Fruit fly (Drosophila melanogaster): ENCODE results near the gene Hr4.

Gene Hr4

DNA sequence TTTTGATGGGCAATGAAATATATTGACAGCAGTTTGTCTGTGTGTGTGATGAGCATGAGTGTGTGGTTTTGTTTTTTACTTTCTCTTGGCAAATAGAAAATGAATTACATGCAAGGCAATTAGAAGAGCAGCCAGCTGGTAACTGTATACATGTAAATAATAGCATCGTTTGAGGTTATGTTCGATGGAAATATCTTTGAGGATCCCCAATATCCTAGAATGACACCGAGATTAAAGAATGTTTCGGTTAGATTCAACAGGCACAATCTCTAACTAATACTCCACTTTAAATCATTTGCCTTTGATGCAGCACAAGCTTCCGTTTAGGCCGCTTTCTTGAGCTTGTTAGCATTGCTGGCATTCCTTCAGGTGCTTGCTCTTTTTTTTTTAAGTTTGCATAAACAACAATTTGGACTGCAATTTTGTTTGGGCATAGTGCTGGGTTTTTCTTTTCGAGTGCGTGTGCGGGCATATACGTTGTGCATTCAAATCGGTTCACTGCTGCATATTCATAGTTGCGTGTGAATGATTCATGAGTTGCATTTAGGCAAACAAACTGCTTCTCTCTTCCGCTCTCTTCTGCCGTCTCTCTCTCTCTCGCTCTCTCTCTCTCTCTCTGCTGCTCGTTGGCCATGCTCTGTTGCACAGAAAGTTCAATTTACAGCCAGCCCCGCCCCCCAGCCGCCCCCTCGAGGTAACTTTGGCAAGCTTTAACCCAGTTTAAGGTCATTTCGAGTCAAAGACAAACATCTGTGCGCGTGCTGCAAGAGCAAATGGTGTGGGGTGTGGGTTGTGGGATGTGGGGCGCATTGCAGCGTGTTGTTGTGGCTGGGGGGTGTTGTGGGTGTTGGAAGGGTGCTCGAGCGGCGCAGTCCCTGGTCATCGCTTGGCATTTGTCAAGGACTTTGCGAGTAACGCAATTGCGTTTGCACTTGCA, 22.9 kb downstream of the Hr4 start:
- TF ChIP-seq Ets98B (GFP tag; IDR thresholded peaks at IDR 0.05) (peak; percentile 35; the same call in 1 of the 2 replicates), CG32121 (GFP tag; IDR thresholded peaks at IDR 0.05) (0 out of 2 replicates have a peak, but pooled peaks have one; percentile 34), fd96Ca (GFP tag; IDR thresholded peaks at IDR 0.05) (0 out of 3 replicates have a peak, but pooled peaks have one; percentile 12), CG13204 (GFP tag; optimal IDR thresholded peaks at IDR 0.05) (peak; percentile 22), CG14655 (GFP tag; optimal IDR thresholded peaks at IDR 0.05) (no peak), CG8159 (tag; optimal IDR thresholded peaks at IDR 0.05) (no peak), CG15710 (tag; optimal IDR thresholded peaks at IDR 0.05) (no peak), gl (tag; optimal IDR thresholded peaks at IDR 0.05) (no peak), EcR (GFP tag; optimal IDR thresholded peaks at IDR 0.05) (peak; percentile 66)

DNA sequence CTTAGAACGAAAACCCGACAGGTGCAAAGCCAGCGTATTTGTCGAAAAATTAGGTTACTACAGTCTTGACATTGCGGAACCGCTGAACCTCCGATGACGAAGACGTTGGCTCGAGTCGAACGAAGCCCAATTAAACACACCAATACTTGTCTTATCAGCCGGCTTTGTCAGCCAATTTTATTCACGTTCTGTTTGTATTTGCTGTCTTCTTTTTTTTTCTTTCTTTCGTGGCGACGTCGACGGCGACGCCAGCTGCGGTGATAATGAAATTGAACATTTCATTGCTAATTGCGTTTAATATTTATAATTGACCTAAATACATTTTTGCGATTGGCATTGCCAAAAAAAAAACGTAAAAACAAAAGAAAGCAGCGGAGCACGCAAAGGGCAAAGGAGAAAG, 23.8 kb downstream of the Hr4 start:
- TF ChIP-seq CG13204 (GFP tag; optimal IDR thresholded peaks at IDR 0.05) (no peak), CG8159 (tag; optimal IDR thresholded peaks at IDR 0.05) (no peak), CG4496 (GFP tag; IDR thresholded peaks at IDR 0.05) (no peak)

DNA sequence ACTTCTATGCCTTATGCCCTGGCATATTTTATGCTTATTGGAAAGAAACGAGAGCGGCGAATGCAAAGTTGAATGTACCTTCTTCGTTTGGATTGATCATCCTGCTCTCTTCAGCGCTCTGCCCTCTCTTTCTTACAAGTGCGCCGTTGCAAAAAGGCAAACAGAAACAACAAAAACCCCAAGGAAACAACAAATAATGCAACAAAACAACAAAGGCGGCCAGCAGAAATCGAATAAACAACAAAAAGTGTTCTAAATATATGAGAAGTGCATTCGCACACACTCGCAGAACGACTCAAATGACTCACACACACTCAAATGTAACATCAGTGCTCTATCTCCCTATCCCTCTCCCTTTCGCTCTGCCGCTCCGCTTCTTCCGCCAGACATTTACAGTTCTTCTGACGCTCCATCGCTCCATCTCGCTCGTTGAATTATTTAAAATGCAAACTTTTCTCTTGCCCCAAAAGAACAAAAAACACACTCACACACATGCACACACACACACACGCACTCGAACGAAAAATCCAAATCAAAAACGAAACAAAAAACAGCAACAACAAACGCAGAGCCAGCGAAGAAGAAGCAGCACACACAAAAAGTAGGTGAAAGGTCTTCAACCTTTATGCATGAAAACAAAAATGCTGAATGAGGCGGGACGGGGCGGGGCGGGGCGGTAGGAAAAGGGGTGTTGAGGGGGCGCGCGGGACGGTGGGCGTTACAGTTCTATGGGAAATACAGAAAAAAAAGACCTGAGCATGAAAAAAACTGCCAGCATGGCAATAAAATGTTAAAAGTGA, 24.4 kb downstream of the Hr4 start:
- peak; percentile 66 for TF ChIP-seq CG14655 (GFP tag; optimal IDR thresholded peaks at IDR 0.05)
- no peak for TF ChIP-seq CG8159 (tag; optimal IDR thresholded peaks at IDR 0.05)
- TF ChIP-seq CG13204 (GFP tag; optimal IDR thresholded peaks at IDR 0.05), result no peak
- TF ChIP-seq fd96Ca (GFP tag; IDR thresholded peaks at IDR 0.05), result peak; percentile 65; the same call in 2 of the 3 replicates
- no peak for TF ChIP-seq gl (tag; optimal IDR thresholded peaks at IDR 0.05)
- TF ChIP-seq CG34367 (tag; optimal IDR thresholded peaks at IDR 0.05), result no peak
- no peak for TF ChIP-seq CG15710 (tag; optimal IDR thresholded peaks at IDR 0.05)
- no peak for TF ChIP-seq Snoo (tag; optimal IDR thresholded peaks at IDR 0.05)
- TF ChIP-seq D1 (tag; optimal IDR thresholded peaks at IDR 0.05), result no peak
- peak; percentile 3 for TF ChIP-seq CG9948 (tag; optimal IDR thresholded peaks at IDR 0.05)
- TF ChIP-seq CG12605 (GFP tag; IDR thresholded peaks at IDR 0.05), result peak; percentile 81
- TF ChIP-seq CG8301 (tag; optimal IDR thresholded peaks at IDR 0.05), result peak; percentile 64
- no peak for TF ChIP-seq CG10348 (GFP tag; IDR thresholded peaks at IDR 0.05)
- TF ChIP-seq CG4496 (GFP tag; IDR thresholded peaks at IDR 0.05), result peak; percentile 82
- TF ChIP-seq rn (GFP tag; IDR thresholded peaks at IDR 0.05), result 0 out of 2 replicates have a peak, but pooled peaks have one; percentile 26
- TF ChIP-seq Pif1A (GFP tag; optimal IDR thresholded peaks at IDR 0.05), result peak; percentile 38
- peak; percentile 58 for TF ChIP-seq Ets98B (GFP tag; IDR thresholded peaks at IDR 0.05)
- peak; percentile 73 for TF ChIP-seq EcR (GFP tag; optimal IDR thresholded peaks at IDR 0.05)
- no peak for TF ChIP-seq CG17806 (tag; optimal IDR thresholded peaks at IDR 0.05)
- TF ChIP-seq CG32121 (GFP tag; IDR thresholded peaks at IDR 0.05), result peak; percentile 33; the same call in 1 of the 2 replicates
- TF ChIP-seq Pif1B (GFP tag; optimal IDR thresholded peaks at IDR 0.05), result no peak

DNA sequence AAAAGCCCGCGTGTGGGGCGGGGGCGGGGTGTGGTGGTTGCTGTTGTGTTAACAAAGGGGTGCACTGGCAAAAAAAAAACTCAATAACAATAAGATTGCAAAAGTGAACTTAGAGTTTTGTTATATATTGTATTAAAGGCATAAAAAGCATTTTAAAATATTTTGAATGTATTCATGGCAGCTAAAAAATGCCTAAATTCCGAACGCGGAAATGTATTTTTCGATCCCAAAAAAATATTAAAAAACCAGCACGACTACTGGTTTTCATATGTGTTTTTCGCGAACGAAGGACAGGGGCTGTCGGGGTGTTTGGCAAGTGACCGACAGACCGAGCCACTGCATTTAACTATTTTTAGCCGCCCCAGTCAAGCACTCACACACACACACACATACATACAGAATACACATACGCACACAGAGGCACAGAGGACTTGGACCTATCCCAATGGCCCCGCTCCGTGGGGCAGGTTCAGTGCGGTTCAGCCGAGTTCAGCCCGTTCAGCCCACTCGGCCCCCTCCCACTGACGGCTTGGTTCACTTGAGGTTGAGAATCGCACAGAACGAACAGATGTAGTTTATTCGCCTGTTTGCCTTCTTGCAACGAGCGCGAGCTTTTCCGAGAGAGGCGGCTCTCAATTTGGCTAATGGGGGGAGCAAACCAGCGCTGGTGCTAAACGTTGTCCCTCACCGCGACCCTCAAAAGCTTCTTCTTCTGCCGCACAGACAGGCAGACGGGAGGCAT, 25.2 kb downstream of the Hr4 start:
- TF ChIP-seq fd96Ca (GFP tag; IDR thresholded peaks at IDR 0.05) (peak; percentile 48; the same call in 2 of the 3 replicates), CG17806 (tag; optimal IDR thresholded peaks at IDR 0.05) (peak; percentile 8), CG10348 (GFP tag; IDR thresholded peaks at IDR 0.05) (no peak), CG9948 (tag; optimal IDR thresholded peaks at IDR 0.05) (peak; percentile 7), CG4496 (GFP tag; IDR thresholded peaks at IDR 0.05) (peak; percentile 67), gl (tag; optimal IDR thresholded peaks at IDR 0.05) (no peak), CG34367 (tag; optimal IDR thresholded peaks at IDR 0.05) (no peak), CG8301 (tag; optimal IDR thresholded peaks at IDR 0.05) (peak; percentile 61), Pif1A (GFP tag; optimal IDR thresholded peaks at IDR 0.05) (no peak), CG15710 (tag; optimal IDR thresholded peaks at IDR 0.05) (peak; percentile 15), CG14655 (GFP tag; optimal IDR thresholded peaks at IDR 0.05) (peak; percentile 45), EcR (GFP tag; optimal IDR thresholded peaks at IDR 0.05) (peak; percentile 65), Ets98B (GFP tag; IDR thresholded peaks at IDR 0.05) (peak; percentile 50), CG8159 (tag; optimal IDR thresholded peaks at IDR 0.05) (peak; percentile 41), Snoo (tag; optimal IDR thresholded peaks at IDR 0.05) (no peak), CG12605 (GFP tag; IDR thresholded peaks at IDR 0.05) (0 out of 2 replicates have a peak, but pooled peaks have one; percentile 4), rn (GFP tag; IDR thresholded peaks at IDR 0.05) (peak; percentile 14; the same call in 1 of the 2 replicates), D1 (tag; optimal IDR thresholded peaks at IDR 0.05) (no peak), CG32121 (GFP tag; IDR thresholded peaks at IDR 0.05) (peak; percentile 73), Pif1B (GFP tag; optimal IDR thresholded peaks at IDR 0.05) (no peak), CG13204 (GFP tag; optimal IDR thresholded peaks at IDR 0.05) (peak; percentile 37)

DNA sequence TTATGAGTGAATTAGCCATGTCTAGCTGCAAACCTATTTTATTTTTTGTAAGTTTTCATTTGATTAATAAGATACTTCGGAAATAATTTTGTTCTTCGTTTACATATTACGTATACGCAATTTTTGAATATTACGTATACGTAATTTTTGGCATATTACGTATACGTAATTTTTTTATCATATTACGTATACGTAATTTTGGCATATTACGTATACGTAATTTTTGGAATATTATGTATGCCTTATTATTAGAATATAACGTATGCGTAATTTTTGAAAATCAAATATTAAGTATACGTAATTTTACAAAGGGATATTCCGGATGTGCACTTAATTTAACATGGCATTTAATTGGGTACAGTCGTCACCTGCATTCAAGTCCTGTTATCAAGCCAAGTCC, 26.4 kb downstream of the Hr4 start:
- TF ChIP-seq CG14655 (GFP tag; optimal IDR thresholded peaks at IDR 0.05), result no peak
- TF ChIP-seq EcR (GFP tag; optimal IDR thresholded peaks at IDR 0.05), result no peak
- no peak for TF ChIP-seq gl (tag; optimal IDR thresholded peaks at IDR 0.05)
- no peak for TF ChIP-seq CG17806 (tag; optimal IDR thresholded peaks at IDR 0.05)
- TF ChIP-seq CG15710 (tag; optimal IDR thresholded peaks at IDR 0.05), result no peak
- no peak for TF ChIP-seq D1 (tag; optimal IDR thresholded peaks at IDR 0.05)
- TF ChIP-seq fd96Ca (GFP tag; IDR thresholded peaks at IDR 0.05), result no peak
- TF ChIP-seq CG8301 (tag; optimal IDR thresholded peaks at IDR 0.05), result no peak
- no peak for TF ChIP-seq rn (GFP tag; IDR thresholded peaks at IDR 0.05)
- no peak for TF ChIP-seq CG34367 (tag; optimal IDR thresholded peaks at IDR 0.05)
- TF ChIP-seq CG4496 (GFP tag; IDR thresholded peaks at IDR 0.05), result no peak
- no peak for TF ChIP-seq Pif1B (GFP tag; optimal IDR thresholded peaks at IDR 0.05)
- no peak for TF ChIP-seq CG13204 (GFP tag; optimal IDR thresholded peaks at IDR 0.05)
- TF ChIP-seq CG32121 (GFP tag; IDR thresholded peaks at IDR 0.05), result no peak
